Worm (Caenorhabditis elegans) whole organism, midembryonic: ENCODE data around the gene F43C11.2.

Experiments
- T22C8.4 ChIP-seq: fragments of 200-800 bp; sonication (Bioruptor generic); IDR thresholded peaks from 2 replicates; pipeline ENCODE4 v1.3.6; 2022; ENCODE audit warnings: missing genetic modification characterization, missing compliant biosample characterization
- cog-1 ChIP-seq: sonication (generic microtip); optimal IDR thresholded peaks from 2 replicates; lab custom pipeline; 2016; ENCODE audit warnings: missing genetic modification characterization, missing compliant biosample characterization
- flt-1 ChIP-seq: fragments of 200-800 bp; sonication (Bioruptor generic); IDR thresholded peaks from 2 replicates; pipeline ENCODE4 v1.3.6; 2022; ENCODE audit warnings: missing genetic modification characterization, missing compliant biosample characterization
- klf-2 ChIP-seq: fragments of 200-800 bp; sonication (Bioruptor generic); conservative IDR thresholded peaks from 2 replicates; pipeline ENCODE4 v1.3.6; 2022; ENCODE audit warnings: missing genetic modification reagents, missing genetic modification characterization, missing compliant biosample characterization
- med-1 ChIP-seq: sonication (generic microtip); optimal IDR thresholded peaks from 2 replicates; lab custom pipeline; 2017; ENCODE audit warnings: missing genetic modification characterization, mild to moderate bottlenecking, missing compliant biosample characterization, antibody characterized with exemption, missing genetic modification reagents; ENCODE audit not compliant: insufficient read depth
- ref-1 ChIP-seq: fragments of 200-800 bp; sonication (Bioruptor generic); conservative IDR thresholded peaks from 2 replicates; pipeline ENCODE4 v1.3.6; 2022; ENCODE audit warnings: missing genetic modification reagents, missing genetic modification characterization, missing compliant biosample characterization
- tab-1 ChIP-seq: fragments of 200-800 bp; sonication (Bioruptor generic); IDR thresholded peaks from 2 replicates; pipeline ENCODE4 v1.3.6; 2022; ENCODE audit warnings: missing genetic modification characterization, missing compliant biosample characterization
- ztf-23 ChIP-seq: fragments of 200-800 bp; sonication (Bioruptor generic); IDR thresholded peaks from 2 replicates; pipeline ENCODE4 v1.3.6; 2022; ENCODE audit warnings: missing genetic modification reagents, missing genetic modification characterization, missing compliant biosample characterization
- ztf-29 ChIP-seq: fragments of 200-800 bp; sonication (Bioruptor generic); IDR thresholded peaks from 2 replicates; pipeline ENCODE4 v1.3.6; 2022; ENCODE audit warnings: missing genetic modification reagents, missing genetic modification characterization, missing compliant biosample characterization

The F43C11.2 gene

DNA sequence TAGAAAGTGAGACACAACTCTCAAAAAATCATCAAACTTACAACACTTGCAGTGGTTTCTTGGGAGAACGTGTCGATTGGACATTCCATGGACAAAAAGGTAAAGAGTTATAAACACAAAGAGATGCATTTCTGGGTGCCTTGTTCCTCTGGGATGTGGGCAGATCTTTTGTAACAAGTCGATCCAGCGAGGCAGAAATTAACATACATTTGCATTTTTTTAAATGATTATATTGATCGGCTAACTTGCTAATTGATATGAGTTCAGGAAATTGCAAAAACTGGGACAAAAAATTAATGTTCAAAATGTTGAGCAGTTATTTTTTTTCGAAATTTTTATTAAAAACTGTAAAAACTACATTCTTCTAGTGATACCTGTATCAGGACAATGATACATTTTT is 23.2 kb downstream of the F43C11.2 start, which contains the start of gene F16G10.6:
TSS of gene F16G10.6 (minus strand) at position 101 of the 400 bp plus-strand sequence.
- TF ChIP-seq med-1 (GFP tag; lab: Kevin White, UChicago) (no peak), cog-1 (tag; lab: Kevin White, UChicago) (no peak), T22C8.4 (GFP tag; lab: Robert Waterston, UW) (no peak), ztf-23 (GFP tag; lab: Robert Waterston, UW) (no peak), tab-1 (GFP tag; lab: Robert Waterston, UW) (no peak), ref-1 (GFP tag; lab: Robert Waterston, UW) (no peak), klf-2 (GFP tag; lab: Robert Waterston, UW) (no peak), ztf-29 (GFP tag; lab: Robert Waterston, UW) (no peak), flt-1 (GFP tag; lab: Robert Waterston, UW) (no peak)

- TF ChIP-seq med-1 (GFP tag; lab: Kevin White, UChicago) (no peak), ztf-23 (GFP tag; lab: Robert Waterston, UW) (no peak), klf-2 (GFP tag; lab: Robert Waterston, UW) (no peak), ref-1 (GFP tag; lab: Robert Waterston, UW) (no peak), flt-1 (GFP tag; lab: Robert Waterston, UW) (no peak), T22C8.4 (GFP tag; lab: Robert Waterston, UW) (no peak), tab-1 (GFP tag; lab: Robert Waterston, UW) (no peak)
These were observed 24.0 kb downstream of the F43C11.2 start for ce11 chrII:2378465-2379009.

- no peak for TF ChIP-seq cog-1 (tag; lab: Kevin White, UChicago)
- TF ChIP-seq ztf-23 (GFP tag; lab: Robert Waterston, UW) = no peak
- TF ChIP-seq ztf-29 (GFP tag; lab: Robert Waterston, UW) = no peak
- TF ChIP-seq ref-1 (GFP tag; lab: Robert Waterston, UW) = no peak
- TF ChIP-seq tab-1 (GFP tag; lab: Robert Waterston, UW) = no peak
- TF ChIP-seq klf-2 (GFP tag; lab: Robert Waterston, UW) = no peak
- no peak for TF ChIP-seq med-1 (GFP tag; lab: Kevin White, UChicago)
- no peak for TF ChIP-seq flt-1 (GFP tag; lab: Robert Waterston, UW)
- TF ChIP-seq T22C8.4 (GFP tag; lab: Robert Waterston, UW) = no peak
These were observed 25.1 kb downstream of the F43C11.2 start for ce11 chrII:2379673-2380072.

- no peak for TF ChIP-seq med-1 (GFP tag; lab: Kevin White, UChicago)
- no peak for TF ChIP-seq T22C8.4 (GFP tag; lab: Robert Waterston, UW)
- TF ChIP-seq tab-1 (GFP tag; lab: Robert Waterston, UW) = no peak
- no peak for TF ChIP-seq ztf-23 (GFP tag; lab: Robert Waterston, UW)
- TF ChIP-seq flt-1 (GFP tag; lab: Robert Waterston, UW) = no peak
These were observed 25.6 kb downstream of the F43C11.2 start, which contains the start of gene F16G10.7 for ce11 chrII:2380174-2380573. Gene F16G10.7, minus strand, starts transcription at chrII:2380274.

DNA sequence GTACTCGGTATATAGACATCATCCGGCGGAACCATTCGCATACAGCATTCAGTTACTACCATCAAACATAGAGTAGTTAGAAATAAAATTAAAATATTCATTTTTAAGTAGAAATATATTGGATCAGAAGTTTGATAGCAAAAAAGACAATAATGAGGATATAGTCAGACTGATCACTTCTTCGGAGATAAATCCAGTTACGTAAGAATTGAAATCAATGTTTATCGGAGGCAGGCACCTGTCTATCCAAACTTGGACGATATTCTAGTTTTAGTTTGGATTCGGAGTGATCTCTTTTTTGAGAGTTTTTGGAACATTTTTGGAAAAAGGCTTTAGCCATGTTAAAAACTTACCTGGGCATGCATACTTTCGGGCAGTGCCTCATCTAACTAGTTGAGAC is 28.8 kb downstream of the F43C11.2 start, which contains the start of gene F16G10.8:
TSS of gene F16G10.8 (minus strand) at position 101 of the 400 bp plus-strand sequence.
- TF ChIP-seq ztf-23 (GFP tag; lab: Robert Waterston, UW) (no peak), tab-1 (GFP tag; lab: Robert Waterston, UW) (no peak)

DNA sequence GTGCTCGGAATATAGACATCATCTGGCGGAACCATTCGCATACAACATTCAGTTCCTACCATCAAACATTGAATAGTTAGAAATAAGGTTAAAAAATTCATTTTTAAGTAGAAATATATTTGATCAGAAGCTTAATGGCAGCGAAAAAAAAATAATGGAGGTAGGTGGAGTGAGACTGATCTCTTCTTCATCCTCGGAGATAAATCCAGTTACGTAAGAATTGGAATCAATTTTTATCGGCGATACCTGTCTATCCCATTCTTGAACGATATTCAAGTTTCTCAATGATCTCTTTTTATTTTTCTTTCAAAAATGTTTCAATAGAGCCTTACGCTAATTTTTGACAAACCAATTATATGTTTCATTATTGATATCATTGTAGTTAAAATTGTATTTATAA is 30.9 kb downstream of the F43C11.2 start, which contains the start of gene F16G10.9:
TSS of gene F16G10.9 (minus strand) at position 101 of the 400 bp plus-strand sequence.
- no peak for TF ChIP-seq ref-1 (GFP tag; lab: Robert Waterston, UW)
- TF ChIP-seq flt-1 (GFP tag; lab: Robert Waterston, UW) = no peak
- no peak for TF ChIP-seq T22C8.4 (GFP tag; lab: Robert Waterston, UW)
- no peak for TF ChIP-seq med-1 (GFP tag; lab: Kevin White, UChicago)
- TF ChIP-seq tab-1 (GFP tag; lab: Robert Waterston, UW) = no peak
- no peak for TF ChIP-seq cog-1 (tag; lab: Kevin White, UChicago)
- TF ChIP-seq klf-2 (GFP tag; lab: Robert Waterston, UW) = no peak
- TF ChIP-seq ztf-29 (GFP tag; lab: Robert Waterston, UW) = no peak

DNA sequence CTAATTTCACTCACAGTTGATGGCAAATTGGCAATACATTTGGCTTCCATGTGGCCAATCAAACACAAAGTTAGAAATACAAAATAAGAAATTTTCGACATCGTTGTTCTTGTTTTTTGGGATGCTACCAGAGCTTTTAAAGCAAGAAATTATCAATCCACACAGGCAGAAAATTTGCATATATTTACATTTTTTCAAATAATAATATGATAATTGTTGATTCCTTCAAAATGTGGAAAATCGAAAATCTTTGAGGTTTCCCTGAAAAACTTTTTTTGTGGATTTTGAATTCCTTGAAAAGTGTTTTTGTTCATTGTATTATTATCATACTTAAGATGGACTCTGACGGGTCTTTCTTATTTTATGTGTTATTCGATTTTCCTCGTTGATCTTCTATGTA is 36.3 kb downstream of the F43C11.2 start, which contains the start of gene F16G10.10:
TSS of gene F16G10.10 (minus strand) at position 101 of the 400 bp plus-strand sequence.
- no peak for TF ChIP-seq ztf-29 (GFP tag; lab: Robert Waterston, UW)
- TF ChIP-seq flt-1 (GFP tag; lab: Robert Waterston, UW) = no peak
- no peak for TF ChIP-seq klf-2 (GFP tag; lab: Robert Waterston, UW)
- no peak for TF ChIP-seq tab-1 (GFP tag; lab: Robert Waterston, UW)
- TF ChIP-seq ref-1 (GFP tag; lab: Robert Waterston, UW) = no peak
- TF ChIP-seq cog-1 (tag; lab: Kevin White, UChicago) = no peak
- TF ChIP-seq med-1 (GFP tag; lab: Kevin White, UChicago) = no peak
- no peak for TF ChIP-seq T22C8.4 (GFP tag; lab: Robert Waterston, UW)
- TF ChIP-seq ztf-23 (GFP tag; lab: Robert Waterston, UW) = no peak

- no peak for TF ChIP-seq klf-2 (GFP tag; lab: Robert Waterston, UW)
- TF ChIP-seq ztf-23 (GFP tag; lab: Robert Waterston, UW) = no peak
- TF ChIP-seq cog-1 (tag; lab: Kevin White, UChicago) = no peak
- no peak for TF ChIP-seq T22C8.4 (GFP tag; lab: Robert Waterston, UW)
- TF ChIP-seq tab-1 (GFP tag; lab: Robert Waterston, UW) = no peak
- no peak for TF ChIP-seq ref-1 (GFP tag; lab: Robert Waterston, UW)
- no peak for TF ChIP-seq ztf-29 (GFP tag; lab: Robert Waterston, UW)
- TF ChIP-seq flt-1 (GFP tag; lab: Robert Waterston, UW) = no peak
- TF ChIP-seq med-1 (GFP tag; lab: Kevin White, UChicago) = no peak
These were observed 39.2 kb downstream of the F43C11.2 start, which contains the start of gene F16G10.11 for ce11 chrII:2393821-2394220. Gene F16G10.11, minus strand, starts transcription at chrII:2393921.

ce11 chrII:2395864-2396263 is 41.3 kb downstream of the F43C11.2 start, which contains the start of gene F16G10.13:
Gene F16G10.13, minus strand, starts transcription at chrII:2395964.
- TF ChIP-seq flt-1 (GFP tag; lab: Robert Waterston, UW) (no peak), med-1 (GFP tag; lab: Kevin White, UChicago) (no peak), klf-2 (GFP tag; lab: Robert Waterston, UW) (no peak)
